Fruit fly (Drosophila melanogaster) whole organism, embryonic: ENCODE data around the gene Rai1.

Experiments
- Aef1 ChIP-seq: fragments of 200-800 bp; sonication (Bioruptor generic); IDR thresholded peaks from 3 replicates; pipeline ENCODE4 v1.3.6; 2022; ENCODE audit warnings: missing biosample characterization, missing genetic modification characterization
- Atf-2 ChIP-seq: fragments of 200-800 bp; sonication (Bioruptor generic); optimal IDR thresholded peaks from 2 replicates; lab custom pipeline; 2016; ENCODE audit warnings: missing biosample characterization, missing genetic modification characterization
- CG11696 ChIP-seq: fragments of 200-800 bp; sonication (Bioruptor generic); IDR thresholded peaks from 2 replicates; pipeline ENCODE4 v1.3.6; 2022; ENCODE audit warnings: missing biosample characterization, missing genetic modification characterization
- CG12391 ChIP-seq: fragments of 200-800 bp; sonication (Bioruptor generic); optimal IDR thresholded peaks from 3 replicates; lab custom pipeline; 2018; ENCODE audit warnings: missing biosample characterization, mild to moderate bottlenecking, missing genetic modification characterization, moderate library complexity
- CG12659 ChIP-seq: fragments of 200-800 bp; sonication (Bioruptor generic); optimal IDR thresholded peaks from 3 replicates; lab custom pipeline; 2017; ENCODE audit warnings: mild to moderate bottlenecking, missing biosample characterization, missing genetic modification reagents, missing genetic modification characterization
- CG12744 ChIP-seq: fragments of 200-800 bp; sonication (Bioruptor generic); optimal IDR thresholded peaks from 2 replicates; lab custom pipeline; 2016; ENCODE audit warnings: missing biosample characterization, missing genetic modification characterization
- CG15601 ChIP-seq: fragments of 200-800 bp; sonication (Bioruptor generic); optimal IDR thresholded peaks from 3 replicates; lab custom pipeline; 2019; ENCODE audit warnings: missing biosample characterization, mild to moderate bottlenecking, missing genetic modification characterization, moderate library complexity
- CG16779 ChIP-seq: fragments of 200-800 bp; sonication (Bioruptor generic); IDR thresholded peaks from 2 replicates; pipeline ENCODE4 v1.3.6; 2022; ENCODE audit warnings: missing biosample characterization, missing genetic modification characterization
- CG17328 ChIP-seq: fragments of 200-800 bp; sonication (Bioruptor generic); IDR thresholded peaks from 2 replicates; pipeline ENCODE4 v1.3.6; 2022; ENCODE audit warnings: missing biosample characterization, missing genetic modification characterization
- CG34224 ChIP-seq: fragments of 200-800 bp; sonication (Bioruptor generic); IDR thresholded peaks from 3 replicates; pipeline ENCODE4 v1.3.6; 2022; ENCODE audit warnings: missing biosample characterization, missing genetic modification characterization; ENCODE audit not compliant: partially characterized antibody
- CG5245 ChIP-seq: fragments of 200-800 bp; sonication (Bioruptor generic); optimal IDR thresholded peaks from 3 replicates; lab custom pipeline; 2016; ENCODE audit warnings: missing biosample characterization, missing genetic modification characterization
- CG7271 ChIP-seq: fragments of 200-800 bp; sonication (Bioruptor generic); optimal IDR thresholded peaks from 2 replicates; lab custom pipeline; 2018; ENCODE audit warnings: missing biosample characterization, mild to moderate bottlenecking, missing genetic modification characterization, moderate library complexity
- CG7963 ChIP-seq: fragments of 200-800 bp; sonication (Bioruptor generic); IDR thresholded peaks from 3 replicates; pipeline ENCODE4 v1.3.6; 2022; ENCODE audit warnings: missing biosample characterization, missing genetic modification characterization; ENCODE audit not compliant: partially characterized antibody
- CG8281 ChIP-seq: fragments of 200-800 bp; sonication (Bioruptor generic); optimal IDR thresholded peaks from 2 replicates; lab custom pipeline; 2018; ENCODE audit warnings: missing biosample characterization, mild to moderate bottlenecking, missing genetic modification characterization, moderate library complexity
- CG8765 ChIP-seq: fragments of 200-800 bp; sonication (Bioruptor generic); IDR thresholded peaks from 2 replicates; pipeline ENCODE4 v1.3.6; 2022; ENCODE audit warnings: missing biosample characterization, missing genetic modification characterization
- D19A ChIP-seq: fragments of 200-800 bp; optimal IDR thresholded peaks from 3 replicates; lab custom pipeline; 2019; ENCODE audit warnings: missing biosample characterization, mild to moderate bottlenecking, missing genetic modification characterization, moderate library complexity
- Dad ChIP-seq: fragments of 200-800 bp; sonication (Bioruptor generic); optimal IDR thresholded peaks from 3 replicates; lab custom pipeline; 2016; ENCODE audit warnings: missing biosample characterization, missing genetic modification characterization
- Dek ChIP-seq: fragments of 200-800 bp; sonication (Bioruptor generic); optimal IDR thresholded peaks from 3 replicates; lab custom pipeline; 2019; ENCODE audit warnings: missing biosample characterization, mild to moderate bottlenecking, missing genetic modification characterization, moderate library complexity
- Dp ChIP-seq: fragments of 200-800 bp; sonication (Bioruptor generic); optimal IDR thresholded peaks from 2 replicates; lab custom pipeline; 2018; ENCODE audit warnings: missing biosample characterization, mild to moderate bottlenecking, missing genetic modification characterization, moderate library complexity
- H2.0 ChIP-seq: fragments of 200-800 bp; sonication (Bioruptor generic); IDR thresholded peaks from 2 replicates; pipeline ENCODE4 v1.3.6; 2022; ENCODE audit warnings: missing biosample characterization, missing genetic modification characterization
- HLH4C ChIP-seq: fragments of 200-800 bp; sonication (Bioruptor generic); IDR thresholded peaks from 3 replicates; pipeline ENCODE4 v1.3.6; 2022; ENCODE audit warnings: missing biosample characterization, missing genetic modification characterization; ENCODE audit not compliant: partially characterized antibody
- Hsf ChIP-seq: fragments of 200-800 bp; sonication (Bioruptor generic); optimal IDR thresholded peaks from 3 replicates; lab custom pipeline; 2016; ENCODE audit warnings: missing biosample characterization, missing genetic modification characterization
- NK7.1 ChIP-seq: fragments of 200-800 bp; sonication (Bioruptor generic); optimal IDR thresholded peaks from 3 replicates; lab custom pipeline; 2016; ENCODE audit warnings: missing biosample characterization, missing genetic modification characterization
- PHDP ChIP-seq: fragments of 200-800 bp; sonication (Bioruptor generic); optimal IDR thresholded peaks from 3 replicates; lab custom pipeline; 2018; ENCODE audit warnings: missing biosample characterization, mild to moderate bottlenecking, missing genetic modification characterization, moderate library complexity
- Pdp1 ChIP-seq, 2 experiments: fragments of 200-800 bp; sonication (Bioruptor generic); optimal IDR thresholded peaks; 3 replicates each; lab custom pipeline; 2016; ENCODE audit warnings: missing biosample characterization in 2 of 2, missing genetic modification characterization in 2 of 2, mild to moderate bottlenecking in 1 of 2, moderate library complexity in 1 of 2
- Ptx1 ChIP-seq: fragments of 200-800 bp; sonication (Bioruptor generic); IDR thresholded peaks from 2 replicates; pipeline ENCODE4 v1.3.6; 2022; ENCODE audit warnings: missing biosample characterization, missing genetic modification characterization
- Spps ChIP-seq: fragments of 200-800 bp; sonication (Bioruptor generic); optimal IDR thresholded peaks from 2 replicates; lab custom pipeline; 2018; ENCODE audit warnings: missing biosample characterization, mild to moderate bottlenecking, missing genetic modification characterization
- Stat92E ChIP-seq, 3 experiments: fragments of >200 bp in 2 of 3; fragments of 200-800 bp in 1 of 3; sonication (Bioruptor generic) in 1 of 3; optimal IDR thresholded peaks; 2 replicates each; lab custom pipeline; 2017 to 2019; ENCODE audit warnings: missing biosample characterization in 3 of 3, missing genetic modification characterization in 3 of 3, mild to moderate bottlenecking in 1 of 3, moderate library complexity in 1 of 3
- TFAM ChIP-seq: fragments of 200-800 bp; sonication (Bioruptor generic); optimal IDR thresholded peaks from 2 replicates; lab custom pipeline; 2017; ENCODE audit warnings: missing biosample characterization, missing genetic modification characterization, inconsistent platforms
- Trl ChIP-seq, 3 experiments: fragments of >200 bp in 2 of 3; fragments of 200-800 bp in 1 of 3; sonication (Bioruptor generic) in 1 of 3; optimal IDR thresholded peaks; 2 replicates in 1 of 3; 3 replicates in 2 of 3; lab custom pipeline; 2016 to 2017; ENCODE audit warnings: missing biosample characterization in 1 of 3, missing genetic modification characterization in 1 of 3
- Usf ChIP-seq: fragments of 200-800 bp; sonication (Bioruptor generic); optimal IDR thresholded peaks from 2 replicates; lab custom pipeline; 2017; ENCODE audit warnings: missing genotype, missing biosample characterization, missing genetic modification characterization
- abd-A ChIP-seq: fragments of 200-800 bp; sonication (Bioruptor generic); optimal IDR thresholded peaks from 3 replicates; lab custom pipeline; 2019; ENCODE audit warnings: missing biosample characterization, mild to moderate bottlenecking, missing genetic modification characterization, moderate library complexity
- ac ChIP-seq: fragments of 200-800 bp; sonication (Bioruptor generic); optimal IDR thresholded peaks from 3 replicates; lab custom pipeline; 2017; ENCODE audit warnings: missing biosample characterization, mild to moderate bottlenecking, missing genetic modification characterization
- aop ChIP-seq: fragments of 200-800 bp; sonication (Bioruptor generic); IDR thresholded peaks from 2 replicates; pipeline ENCODE4 v1.3.6; 2022; ENCODE audit warnings: missing biosample characterization, missing genetic modification characterization
- ash1 ChIP-seq: fragments of 200-800 bp; sonication (Bioruptor generic); optimal IDR thresholded peaks from 2 replicates; lab custom pipeline; 2018; ENCODE audit warnings: missing biosample characterization, mild to moderate bottlenecking, missing genetic modification characterization
- bowl ChIP-seq: fragments of 200-800 bp; sonication (Bioruptor generic); IDR thresholded peaks from 2 replicates; pipeline ENCODE4 v1.3.6; 2022; ENCODE audit warnings: missing biosample characterization, missing genetic modification characterization
- crp ChIP-seq, 2 experiments: fragments of 200-800 bp; sonication (Bioruptor generic); optimal IDR thresholded peaks; 2 replicates in 1 of 2; 3 replicates in 1 of 2; lab custom pipeline; 2017; ENCODE audit warnings: missing biosample characterization in 2 of 2, missing genetic modification characterization in 2 of 2, mild to moderate bottlenecking in 1 of 2, moderate library complexity in 1 of 2
- dan ChIP-seq: fragments of 200-800 bp; sonication (Bioruptor generic); IDR thresholded peaks from 2 replicates; pipeline ENCODE4 v1.3.6; 2022; ENCODE audit warnings: missing biosample characterization, missing genetic modification characterization
- dm ChIP-seq: fragments of 200-800 bp; sonication (Bioruptor generic); optimal IDR thresholded peaks from 3 replicates; lab custom pipeline; 2016; ENCODE audit warnings: missing biosample characterization, missing genetic modification characterization
- gsb ChIP-seq: fragments of 200-800 bp; sonication (Bioruptor generic); IDR thresholded peaks from 2 replicates; pipeline ENCODE4 v1.3.6; 2022; ENCODE audit warnings: missing biosample characterization, missing genetic modification characterization
- hbn ChIP-seq: fragments of 200-800 bp; sonication (Bioruptor generic); IDR thresholded peaks from 2 replicates; pipeline ENCODE4 v1.3.6; 2022; ENCODE audit warnings: missing biosample characterization, missing genetic modification characterization; ENCODE audit not compliant: partially characterized antibody
- odd ChIP-seq: fragments of 200-800 bp; sonication (Bioruptor generic); optimal IDR thresholded peaks from 2 replicates; lab custom pipeline; 2017; ENCODE audit warnings: missing biosample characterization, mild to moderate bottlenecking, missing genetic modification characterization
- slou ChIP-seq: fragments of 200-800 bp; sonication (Bioruptor generic); optimal IDR thresholded peaks from 3 replicates; lab custom pipeline; 2016; ENCODE audit warnings: missing biosample characterization, missing genetic modification characterization
- ssp ChIP-seq: fragments of 200-800 bp; sonication (Bioruptor generic); IDR thresholded peaks from 2 replicates; pipeline ENCODE4 v1.3.6; 2022; ENCODE audit warnings: missing biosample characterization, missing genetic modification characterization
- tgo ChIP-seq: fragments of 200-800 bp; sonication (Bioruptor generic); IDR thresholded peaks from 3 replicates; pipeline ENCODE4 v1.3.6; 2022; ENCODE audit warnings: missing biosample characterization, missing genetic modification characterization
- toy ChIP-seq: fragments of 200-800 bp; sonication (Bioruptor generic); IDR thresholded peaks from 2 replicates; pipeline ENCODE4 v1.3.6; 2022; ENCODE audit warnings: missing biosample characterization, missing genetic modification characterization
- twi ChIP-seq: fragments of 200-800 bp; optimal IDR thresholded peaks from 2 replicates; lab custom pipeline; 2019; ENCODE audit warnings: missing biosample characterization, mild to moderate bottlenecking, missing genetic modification characterization, moderate library complexity
- unc-4 ChIP-seq: fragments of 200-800 bp; sonication (Bioruptor generic); IDR thresholded peaks from 2 replicates; pipeline ENCODE4 v1.3.6; 2022; ENCODE audit warnings: missing biosample characterization, missing genetic modification characterization; ENCODE audit not compliant: partially characterized antibody
- unpg ChIP-seq: fragments of 200-800 bp; sonication (Bioruptor generic); optimal IDR thresholded peaks from 3 replicates; lab custom pipeline; 2018; ENCODE audit warnings: missing biosample characterization, mild to moderate bottlenecking, missing genetic modification characterization, moderate library complexity
- vfl ChIP-seq: fragments of 200-800 bp; sonication (Bioruptor generic); optimal IDR thresholded peaks from 2 replicates; lab custom pipeline; 2016; ENCODE audit warnings: missing biosample characterization, missing genetic modification characterization
- zfh2 ChIP-seq: fragments of 200-800 bp; sonication (Bioruptor generic); optimal IDR thresholded peaks from 2 replicates; lab custom pipeline; 2016; ENCODE audit warnings: missing biosample characterization, missing genetic modification characterization

Rai1 gene

DNA sequence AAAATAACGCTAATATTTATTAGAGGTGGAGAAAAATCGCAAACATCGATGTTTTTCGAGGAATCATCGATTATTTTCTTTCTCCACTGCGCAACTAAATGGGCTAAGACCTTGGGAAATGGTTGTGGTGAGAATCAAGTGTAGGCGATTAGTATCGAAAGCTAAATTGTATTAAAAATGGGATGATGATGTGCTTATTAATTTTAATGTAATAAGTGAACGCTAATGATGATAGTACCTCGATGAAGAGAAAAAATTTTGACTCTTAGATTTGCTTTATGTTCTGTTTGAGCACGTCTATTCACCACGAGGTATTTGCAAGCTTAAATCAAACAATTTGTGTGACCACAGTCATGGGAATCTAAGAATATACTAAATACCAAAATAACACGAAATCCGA, at the start of gene Rai1, which contains the start of gene CG13005 (continued):
- TF ChIP-seq abd-A: no peak
- peak; percentile 79 for TF ChIP-seq CG34224 (GFP tag; lab: Robert Waterston, UW)
- no peak for TF ChIP-seq crp (GFP tag; optimal IDR thresholded peaks at IDR 0.05; lab: Kevin White, UChicago)
- no peak for TF ChIP-seq CG16779 (GFP tag; lab: Robert Waterston, UW)
- no peak for TF ChIP-seq twi (tag; lab: Kevin White, UChicago)
- no peak for TF ChIP-seq Ptx1
- no peak for TF ChIP-seq ac (GFP tag; lab: Kevin White, UChicago)
- TF ChIP-seq CG12744 (GFP tag; lab: Kevin White, UChicago): no peak
- TF ChIP-seq Dad (GFP tag; lab: Kevin White, UChicago): no peak
- TF ChIP-seq CG17328: no peak
- no peak for TF ChIP-seq CG5245 (GFP tag; lab: Kevin White, UChicago)
- TF ChIP-seq CG7271 (tag; lab: Kevin White, UChicago): no peak
- TF ChIP-seq PHDP (tag; lab: Kevin White, UChicago): no peak
- no peak for TF ChIP-seq tgo
- TF ChIP-seq bowl (GFP tag; lab: Robert Waterston, UW): no peak
- no peak for TF ChIP-seq odd (GFP tag; lab: Kevin White, UChicago)
- TF ChIP-seq vfl (GFP tag; lab: Kevin White, UChicago): no peak
- no peak for TF ChIP-seq aop (GFP tag; lab: Robert Waterston, UW)
- no peak for TF ChIP-seq CG11696
- TF ChIP-seq hbn (GFP tag; lab: Robert Waterston, UW): peak; percentile 80
- no peak for TF ChIP-seq zfh2 (GFP tag; lab: Kevin White, UChicago)
- TF ChIP-seq Spps (tag; lab: Kevin White, UChicago): no peak
- no peak for TF ChIP-seq CG8281 (tag; lab: Kevin White, UChicago)
- peak; percentile 59; the same call in 2 of the 3 replicates for TF ChIP-seq CG7963 (GFP tag; lab: Robert Waterston, UW)
- no peak for TF ChIP-seq Dek (tag; lab: Kevin White, UChicago)
- TF ChIP-seq CG15601 (tag; lab: Kevin White, UChicago): no peak
- no peak for TF ChIP-seq toy (GFP tag; lab: Robert Waterston, UW)
- TF ChIP-seq Pdp1 (GFP tag; optimal IDR thresholded peaks at IDR 0.05; lab: Kevin White, UChicago): no peak
- TF ChIP-seq NK7.1 (GFP tag; lab: Kevin White, UChicago): no peak
- no peak for TF ChIP-seq CG12659
- TF ChIP-seq HLH4C (GFP tag; lab: Robert Waterston, UW): peak; percentile 81
- no peak for TF ChIP-seq slou (GFP tag; lab: Kevin White, UChicago)
- TF ChIP-seq gsb (GFP tag; lab: Robert Waterston, UW): no peak
- TF ChIP-seq CG8765 (GFP tag; lab: Robert Waterston, UW): no peak
- TF ChIP-seq Trl (optimal IDR thresholded peaks at IDR 0.05; lab: Kevin White, UChicago): no peak
- TF ChIP-seq Trl (GFP tag; optimal IDR thresholded peaks at IDR 0.05; lab: Kevin White, UChicago): no peak
- TF ChIP-seq dan (GFP tag; lab: Robert Waterston, UW): no peak
- TF ChIP-seq ssp: no peak
- TF ChIP-seq D19A (tag; lab: Kevin White, UChicago): no peak
- TF ChIP-seq ash1: no peak
- TF ChIP-seq Aef1 (GFP tag; lab: Robert Waterston, UW): no peak
- no peak for TF ChIP-seq Usf (GFP tag; lab: Kevin White, UChicago)
- no peak for TF ChIP-seq H2.0 (GFP tag; lab: Robert Waterston, UW)
- no peak for TF ChIP-seq Hsf (GFP tag; lab: Kevin White, UChicago)
- peak; percentile 86 for TF ChIP-seq unc-4 (GFP tag; lab: Robert Waterston, UW)
- TF ChIP-seq TFAM (GFP tag; lab: Kevin White, UChicago): no peak
- no peak for TF ChIP-seq Atf-2
- TF ChIP-seq unpg (GFP tag; lab: Kevin White, UChicago): no peak
- TF ChIP-seq Stat92E (GFP tag; optimal IDR thresholded peaks at IDR 0.05; lab: Kevin White, UChicago): peak in 1 of 3 experiments; percentile 55
- TF ChIP-seq Dp (GFP tag; lab: Kevin White, UChicago): peak; percentile 70
- no peak for TF ChIP-seq CG12391 (tag; lab: Kevin White, UChicago)
- TF ChIP-seq dm (GFP tag; lab: Kevin White, UChicago): no peak
